Worm (Caenorhabditis elegans) whole organism, young adult: ENCODE results near the gene Y48E1B.8.

Experiments
- B0019.2 ChIP-seq: fragments of 200-800 bp; sonication (Bioruptor generic); conservative IDR thresholded peaks from 2 replicates; pipeline ENCODE4 v1.3.6; 2022; ENCODE audit warnings: missing genetic modification reagents, missing genetic modification characterization, missing compliant biosample characterization
- B0336.3 ChIP-seq: fragments of 200-800 bp; sonication (Bioruptor generic); IDR thresholded peaks from 2 replicates; pipeline ENCODE4 v1.3.6; 2022; ENCODE audit warnings: missing genetic modification characterization, missing compliant biosample characterization
- C17E4.6 ChIP-seq: fragments of 200-800 bp; sonication (Bioruptor generic); IDR thresholded peaks from 2 replicates; pipeline ENCODE4 v1.3.6; 2022; ENCODE audit warnings: missing genetic modification reagents, missing genetic modification characterization, missing compliant biosample characterization
- F49E8.2 ChIP-seq: sonication (generic microtip); optimal IDR thresholded peaks from 3 replicates; lab custom pipeline; 2017; ENCODE audit warnings: missing genetic modification characterization, mild to moderate bottlenecking, missing compliant biosample characterization, antibody characterized with exemption, moderate library complexity; ENCODE audit not compliant: insufficient read depth
- F57A8.1 ChIP-seq: fragments of 200-800 bp; sonication (Bioruptor generic); optimal IDR thresholded peaks from 2 replicates; lab custom pipeline; 2018; ENCODE audit warnings: mild to moderate bottlenecking, missing genetic modification characterization, moderate library complexity, missing compliant biosample characterization
- T26A5.8 ChIP-seq: sonication (generic microtip); optimal IDR thresholded peaks from 2 replicates; lab custom pipeline; 2016; ENCODE audit warnings: missing genetic modification characterization, missing compliant biosample characterization
- Y56A3A.18 ChIP-seq: fragments of 200-800 bp; sonication (Bioruptor generic); IDR thresholded peaks from 2 replicates; pipeline ENCODE4 v1.3.6; 2022; ENCODE audit warnings: missing genetic modification reagents, missing genetic modification characterization, missing compliant biosample characterization
- Y67H2A.10 ChIP-seq: fragments of 200-800 bp; sonication (Bioruptor generic); conservative IDR thresholded peaks from 2 replicates; pipeline ENCODE4 v1.3.6; 2022; ENCODE audit warnings: missing genetic modification reagents, missing genetic modification characterization, missing compliant biosample characterization
- akir-1 ChIP-seq: fragments of 200-800 bp; sonication (Bioruptor generic); optimal IDR thresholded peaks from 2 replicates; lab custom pipeline; 2018; ENCODE audit warnings: mild to moderate bottlenecking, missing genetic modification characterization, moderate library complexity, missing compliant biosample characterization
- ama-1 ChIP-seq, 3 experiments: fragments of 150-350 bp in 1 of 3; sonication (generic microtip) in 2 of 3; optimal IDR thresholded peaks; 2 replicates each; lab custom pipeline; 2014 to 2018; ENCODE audit warnings: missing biosample characterization in 2 of 3, missing genetic modification characterization in 2 of 3, missing genetic modification reagents in 2 of 3
- aptf-2 ChIP-seq: fragments of 200-800 bp; sonication (Bioruptor generic); conservative IDR thresholded peaks from 2 replicates; pipeline ENCODE4 v1.3.6; 2022; ENCODE audit warnings: missing genetic modification reagents, missing genetic modification characterization, missing compliant biosample characterization
- athp-1 ChIP-seq: sonication (generic microtip); optimal IDR thresholded peaks from 2 replicates; lab custom pipeline; 2017; ENCODE audit warnings: mild to moderate bottlenecking, missing genetic modification characterization, missing compliant biosample characterization
- bed-1 ChIP-seq: fragments of 200-800 bp; sonication (Bioruptor generic); IDR thresholded peaks from 2 replicates; pipeline ENCODE4 v1.3.6; 2022; ENCODE audit warnings: missing genetic modification reagents, missing genetic modification characterization, missing compliant biosample characterization
- ceh-27 ChIP-seq: fragments of 200-800 bp; sonication (Bioruptor generic); optimal IDR thresholded peaks from 2 replicates; lab custom pipeline; 2018; ENCODE audit warnings: mild to moderate bottlenecking, missing genetic modification characterization, moderate library complexity, missing compliant biosample characterization
- die-1 ChIP-seq: sonication (generic microtip); optimal IDR thresholded peaks from 2 replicates; lab custom pipeline; 2016; ENCODE audit warnings: missing genotype, mild to moderate bottlenecking, missing genetic modification characterization, missing compliant biosample characterization
- dpl-1 ChIP-seq: fragments of 150-350 bp; optimal IDR thresholded peaks from 2 replicates; lab custom pipeline; 2014; ENCODE audit warnings: missing biosample characterization, missing genetic modification reagents, missing genetic modification characterization
- efl-1 ChIP-seq: fragments of 150-350 bp; optimal IDR thresholded peaks from 2 replicates; lab custom pipeline; 2014; ENCODE audit warnings: missing biosample characterization, missing genetic modification reagents, missing genetic modification characterization
- egl-18 ChIP-seq: fragments of 200-800 bp; sonication (Bioruptor generic); IDR thresholded peaks from 2 replicates; pipeline ENCODE4 v1.3.6; 2022; ENCODE audit warnings: missing genetic modification reagents, missing genetic modification characterization, missing compliant biosample characterization
- egrh-3 ChIP-seq: fragments of 200-800 bp; sonication (Bioruptor generic); IDR thresholded peaks from 2 replicates; pipeline ENCODE4 v1.3.6; 2022; ENCODE audit warnings: missing genetic modification reagents, missing genetic modification characterization, missing compliant biosample characterization
- hmg-1.2 ChIP-seq: fragments of 200-800 bp; sonication (Bioruptor generic); IDR thresholded peaks from 2 replicates; pipeline ENCODE4 v1.3.6; 2022; ENCODE audit warnings: missing genetic modification reagents, missing genetic modification characterization, missing compliant biosample characterization
- hrde-1 ChIP-seq: sonication (generic microtip); optimal IDR thresholded peaks from 2 replicates; lab custom pipeline; 2016; ENCODE audit warnings: missing genetic modification characterization, mild to moderate bottlenecking, missing compliant biosample characterization, moderate library complexity, missing genotype, missing genetic modification reagents, borderline replicate concordance
- hsf-1 ChIP-seq: fragments of 200-800 bp; sonication (Bioruptor generic); IDR thresholded peaks from 2 replicates; pipeline ENCODE4 v1.3.6; 2022; ENCODE audit warnings: missing genetic modification reagents, missing genetic modification characterization, missing compliant biosample characterization
- lin-40 ChIP-seq: sonication (generic microtip); optimal IDR thresholded peaks from 2 replicates; lab custom pipeline; 2016; ENCODE audit warnings: missing genetic modification characterization, mild to moderate bottlenecking, missing compliant biosample characterization, missing genotype, missing genetic modification reagents
- lin-54 ChIP-seq: fragments of 200-800 bp; sonication (Bioruptor generic); optimal IDR thresholded peaks from 2 replicates; lab custom pipeline; 2018; ENCODE audit warnings: mild to moderate bottlenecking, missing genetic modification characterization, missing compliant biosample characterization
- lsl-1 ChIP-seq: fragments of 200-800 bp; sonication (Bioruptor generic); optimal IDR thresholded peaks from 2 replicates; lab custom pipeline; 2018; ENCODE audit warnings: mild to moderate bottlenecking, missing genetic modification characterization, moderate library complexity, missing compliant biosample characterization
- madf-10 ChIP-seq: sonication (generic microtip); optimal IDR thresholded peaks from 2 replicates; lab custom pipeline; 2016; ENCODE audit warnings: mild to moderate bottlenecking, missing genetic modification characterization, missing compliant biosample characterization
- mcd-1 ChIP-seq: fragments of 200-800 bp; sonication (Bioruptor generic); IDR thresholded peaks from 2 replicates; pipeline ENCODE4 v1.3.6; 2022; ENCODE audit warnings: missing genetic modification reagents, missing genetic modification characterization, missing compliant biosample characterization
- mel-28 ChIP-seq: sonication (generic microtip); optimal IDR thresholded peaks from 2 replicates; lab custom pipeline; 2016; ENCODE audit warnings: borderline replicate concordance, mild to moderate bottlenecking, missing genetic modification characterization, missing compliant biosample characterization
- nfyb-1 ChIP-seq: fragments of 200-800 bp; sonication (Bioruptor generic); IDR thresholded peaks from 2 replicates; pipeline ENCODE4 v1.3.6; 2022; ENCODE audit warnings: missing genetic modification reagents, missing genetic modification characterization, missing compliant biosample characterization
- nhr-120 ChIP-seq: fragments of 200-800 bp; sonication (Bioruptor generic); IDR thresholded peaks from 2 replicates; pipeline ENCODE4 v1.3.6; 2022; ENCODE audit warnings: missing genetic modification characterization, missing compliant biosample characterization
- nhr-179 ChIP-seq: sonication (generic microtip); optimal IDR thresholded peaks from 2 replicates; lab custom pipeline; 2016; ENCODE audit warnings: mild to moderate bottlenecking, missing genetic modification characterization, missing compliant biosample characterization
- nhr-80 ChIP-seq: sonication (generic microtip); optimal IDR thresholded peaks from 2 replicates; lab custom pipeline; 2016; ENCODE audit warnings: missing genetic modification characterization, missing compliant biosample characterization
- pbrm-1 ChIP-seq: fragments of 200-800 bp; sonication (Bioruptor generic); IDR thresholded peaks from 2 replicates; pipeline ENCODE4 v1.3.6; 2022; ENCODE audit warnings: missing genetic modification reagents, missing genetic modification characterization, missing compliant biosample characterization
- pha-4 ChIP-seq: fragments of 150-350 bp; sonication (generic microtip); optimal IDR thresholded peaks from 2 replicates; lab custom pipeline; 2014; ENCODE audit warnings: missing biosample characterization, missing genetic modification reagents, missing genetic modification characterization
- rpc-1 ChIP-seq, 2 experiments: fragments of 150-350 bp in 1 of 2; sonication (generic microtip) in 1 of 2; optimal IDR thresholded peaks; 2 replicates each; lab custom pipeline; 2014 to 2018; ENCODE audit warnings: missing biosample characterization in 1 of 2, missing genetic modification characterization in 1 of 2, missing genetic modification reagents in 1 of 2, missing genotype in 1 of 2
- snpc-3.4 ChIP-seq: sonication (generic microtip); optimal IDR thresholded peaks from 2 replicates; lab custom pipeline; 2017; ENCODE audit warnings: missing genetic modification characterization, mild to moderate bottlenecking, missing compliant biosample characterization, antibody characterized with exemption, moderate library complexity, missing genotype, missing genetic modification reagents
- snpc-4 ChIP-seq, 5 experiments: fragments of 150-350 bp in 1 of 5; sonication (generic microtip) in 4 of 5; optimal IDR thresholded peaks; 2 replicates each; lab custom pipeline; 2014 to 2018; ENCODE audit warnings: missing genetic modification characterization in 5 of 5, missing biosample characterization in 3 of 5, antibody characterized with exemption in 2 of 5, mild to moderate bottlenecking in 2 of 5, missing compliant biosample characterization in 2 of 5, missing genotype in 2 of 5, moderate library complexity in 2 of 5, missing genetic modification reagents in 1 of 5
- somi-1 ChIP-seq: fragments of 200-800 bp; sonication (Bioruptor generic); optimal IDR thresholded peaks from 2 replicates; lab custom pipeline; 2018; ENCODE audit warnings: mild to moderate bottlenecking, missing genetic modification characterization, missing compliant biosample characterization
- tbp1 ChIP-seq: fragments of 200-800 bp; sonication (Bioruptor generic); optimal IDR thresholded peaks from 2 replicates; lab custom pipeline; 2018; ENCODE audit warnings: mild to moderate bottlenecking, missing genetic modification characterization, missing compliant biosample characterization
- tlf-1 ChIP-seq: fragments of 200-800 bp; sonication (Bioruptor generic); optimal IDR thresholded peaks from 2 replicates; lab custom pipeline; 2018; ENCODE audit warnings: mild to moderate bottlenecking, missing genetic modification characterization, missing compliant biosample characterization
- unc-62 ChIP-seq: fragments of 150-350 bp; optimal IDR thresholded peaks from 2 replicates; lab custom pipeline; 2014; ENCODE audit warnings: missing biosample characterization, missing genetic modification reagents, missing genetic modification characterization
- xnd-1 ChIP-seq: sonication (generic microtip); optimal IDR thresholded peaks from 2 replicates; lab custom pipeline; 2016; ENCODE audit warnings: missing genotype, missing genetic modification reagents, missing genetic modification characterization, missing compliant biosample characterization

The Y48E1B.8 gene

ce11 chrII:13590461-13590860 lies 5.0 kb downstream of the Y48E1B.8 start, which contains the start of gene clec-145:
clec-145 (minus strand) TSS chrII:13590561.
- TF ChIP-seq mel-28 (tag; lab: Kevin White, UChicago) (no peak), unc-62 (no peak), madf-10 (no peak), somi-1 (GFP tag; lab: Kevin White, UChicago) (no peak), nfyb-1 (GFP tag; lab: Robert Waterston, UW) (no peak), ama-1 (optimal IDR thresholded peaks at IDR 0.05; lab: Kevin White, UChicago) (no peak), ama-1 (GFP tag; optimal IDR thresholded peaks at IDR 0.05; lab: Kevin White, UChicago) (no peak), egl-18 (GFP tag; lab: Robert Waterston, UW) (no peak), Y67H2A.10 (GFP tag; lab: Robert Waterston, UW) (no peak), nhr-80 (tag; lab: Kevin White, UChicago) (no peak), die-1 (tag; lab: Kevin White, UChicago) (no peak)

- no peak for TF ChIP-seq snpc-4 (GFP tag; optimal IDR thresholded peaks at IDR 0.05; lab: Kevin White, UChicago)
- no peak for TF ChIP-seq snpc-4 (tag; optimal IDR thresholded peaks at IDR 0.05; lab: Kevin White, UChicago)
- TF ChIP-seq hmg-1.2: peak; percentile 62; the same call in 1 of the 2 replicates
- TF ChIP-seq B0336.3 (GFP tag; lab: Robert Waterston, UW): no peak
- TF ChIP-seq ceh-27 (GFP tag; lab: Kevin White, UChicago): no peak
- TF ChIP-seq rpc-1 (optimal IDR thresholded peaks at IDR 0.05; lab: Kevin White, UChicago): no peak
- TF ChIP-seq rpc-1 (tag; optimal IDR thresholded peaks at IDR 0.05; lab: Kevin White, UChicago): no peak
Observed at ce11 chrII:13593659-13594221, 8.2 kb downstream of the Y48E1B.8 start, which contains the start of gene clec-146. clec-146 (minus strand) TSS chrII:13593774.

- TF ChIP-seq snpc-3.4 (no peak), bed-1 (GFP tag; lab: Robert Waterston, UW) (no peak), efl-1 (GFP tag; lab: Kevin White, UChicago) (no peak), hrde-1 (no peak), F49E8.2 (tag; lab: Kevin White, UChicago) (no peak), egrh-3 (GFP tag; lab: Robert Waterston, UW) (no peak)
Observed at ce11 chrII:13595279-13595678, 9.8 kb downstream of the Y48E1B.8 start.

ce11 chrII:13596505-13596977 lies 11.0 kb downstream of the Y48E1B.8 start, which contains the start of the genes fbxc-23 and csc-1:
fbxc-23 (minus strand) TSS chrII:13596555.
csc-1 (plus strand) TSS chrII:13596955.
- TF ChIP-seq tbp1 (GFP tag; lab: Kevin White, UChicago) (peak; percentile 24), lin-40 (tag; lab: Kevin White, UChicago) (no peak), F57A8.1 (GFP tag; lab: Kevin White, UChicago) (no peak), B0336.3 (GFP tag; lab: Robert Waterston, UW) (no peak), lsl-1 (GFP tag; lab: Kevin White, UChicago) (peak; percentile 92), aptf-2 (GFP tag; lab: Robert Waterston, UW) (no peak), hsf-1 (0 out of 2 replicates have a peak, but pooled peaks have one; percentile 41), T26A5.8 (tag; lab: Kevin White, UChicago) (no peak), Y56A3A.18 (GFP tag; lab: Robert Waterston, UW) (no peak), akir-1 (GFP tag; lab: Kevin White, UChicago) (no peak), nhr-120 (GFP tag; lab: Robert Waterston, UW) (no peak), dpl-1 (GFP tag; lab: Kevin White, UChicago) (peak; percentile 88), athp-1 (tag; lab: Kevin White, UChicago) (no peak), C17E4.6 (GFP tag; lab: Robert Waterston, UW) (0 out of 2 replicates have a peak, but pooled peaks have one; percentile 8), ceh-27 (GFP tag; lab: Kevin White, UChicago) (no peak), nhr-179 (tag; lab: Kevin White, UChicago) (no peak), xnd-1 (peak; percentile 92), B0019.2 (GFP tag; lab: Robert Waterston, UW) (peak; percentile 47; the same call in 1 of the 2 replicates), tlf-1 (GFP tag; lab: Kevin White, UChicago) (peak; percentile 41), pha-4 (tag; lab: Kevin White, UChicago) (no peak), mcd-1 (peak; percentile 30; the same call in 1 of the 2 replicates), pbrm-1 (GFP tag; lab: Robert Waterston, UW) (0 out of 2 replicates have a peak, but pooled peaks have one; percentile 10), lin-54 (GFP tag; lab: Kevin White, UChicago) (peak; percentile 80)
